Fruit fly (Drosophila melanogaster): Measurements from ENCODE around the gene CG15531.

Gene CG15531

dm6 chr3R:30174160-30175002 lies 21.6 kb downstream of the CG15531 start, which contains the start of gene Mlc2 (continued):
- TF ChIP-seq yki (optimal IDR thresholded peaks at IDR 0.05) (no peak), CG17912 (GFP tag; optimal IDR thresholded peaks at IDR 0.05) (no peak), E2f1 (GFP tag; IDR thresholded peaks at IDR 0.05) (no peak), grau (tag; optimal IDR thresholded peaks at IDR 0.05) (no peak), CG17385 (GFP tag; optimal IDR thresholded peaks at IDR 0.05) (peak; percentile 60), Dref (GFP tag; IDR thresholded peaks at IDR 0.05) (no peak), pb (GFP tag; optimal IDR thresholded peaks at IDR 0.05) (no peak), Fer2 (tag; optimal IDR thresholded peaks at IDR 0.05) (no peak), Nf-YB (GFP tag; optimal IDR thresholded peaks at IDR 0.05) (peak; percentile 48), CG2202 (tag; optimal IDR thresholded peaks at IDR 0.05) (no peak), CG13624 (GFP tag; optimal IDR thresholded peaks at IDR 0.05) (no peak), Bteb2 (GFP tag; optimal IDR thresholded peaks at IDR 0.05) (no peak), lilli (GFP tag; optimal IDR thresholded peaks at IDR 0.05) (peak; percentile 84), CG10431 (GFP tag; optimal IDR thresholded peaks at IDR 0.05) (no peak), CG10321 (GFP tag; IDR thresholded peaks at IDR 0.05) (no peak), abd-A (tag; optimal IDR thresholded peaks at IDR 0.05) (no peak), Nf-YC (tag; optimal IDR thresholded peaks at IDR 0.05) (peak; percentile 43), CG12071 (GFP tag; optimal IDR thresholded peaks at IDR 0.05) (no peak), chm (GFP tag; IDR thresholded peaks at IDR 0.05) (peak; percentile 38; the same call in 1 of the 2 replicates), tin (GFP tag; optimal IDR thresholded peaks at IDR 0.05) (no peak), CG2875 (GFP tag; optimal IDR thresholded peaks at IDR 0.05) (no peak), luna (GFP tag; optimal IDR thresholded peaks at IDR 0.05) (no peak), gsb (GFP tag; IDR thresholded peaks at IDR 0.05) (no peak), CG12769 (tag; optimal IDR thresholded peaks at IDR 0.05) (peak; percentile 44), Asciz (GFP tag; optimal IDR thresholded peaks at IDR 0.05) (no peak), Pdp1 (GFP tag; optimal IDR thresholded peaks at IDR 0.05) (peak in 1 of 2 experiments; percentile 85), HLH3B (GFP tag; IDR thresholded peaks at IDR 0.05) (no peak), CG9817 (tag; optimal IDR thresholded peaks at IDR 0.05) (no peak), knrl (GFP tag; IDR thresholded peaks at IDR 0.05; ENCODE audit: partially characterized antibody) (no peak), D (optimal IDR thresholded peaks at IDR 0.05) (no peak), D (GFP tag; optimal IDR thresholded peaks at IDR 0.05) (no peak), shn (GFP tag; optimal IDR thresholded peaks at IDR 0.05) (no peak), CG5245 (GFP tag; optimal IDR thresholded peaks at IDR 0.05) (no peak), YL-1 (GFP tag; optimal IDR thresholded peaks at IDR 0.05) (no peak), chinmo (GFP tag; IDR thresholded peaks at IDR 0.05; ENCODE audit: partially characterized antibody) (0 out of 4 replicates have a peak, but pooled peaks have one; percentile 53), CG10147 (GFP tag; optimal IDR thresholded peaks at IDR 0.05) (no peak), CTCF (GFP tag; optimal IDR thresholded peaks at IDR 0.05) (no peak), CG8359 (GFP tag; optimal IDR thresholded peaks at IDR 0.05; ENCODE audit: borderline replicate concordance) (no peak), crol (GFP tag; IDR thresholded peaks at IDR 0.05) (peak; percentile 66), tll (GFP tag; optimal IDR thresholded peaks at IDR 0.05) (no peak), Med (GFP tag) (peak; percentile 53), CG32767 (GFP tag; IDR thresholded peaks at IDR 0.05) (peak; percentile 37; the same call in 1 of the 2 replicates), br (optimal IDR thresholded peaks at IDR 0.05) (no peak), CG8924 (tag; optimal IDR thresholded peaks at IDR 0.05) (no peak)

All from whole organism, embryonic.